Worm (Caenorhabditis elegans): ENCODE measurements around the gene ret-1.

ret-1 gene

ce11 chrV:14876257-14876656 is 29.0 kb upstream of the ret-1 start (continued):
- TF ChIP-seq F33H1.4 (GFP tag; IDR thresholded peaks at IDR 0.05) (peak; percentile 26; the same call in 1 of the 2 replicates), ztf-25 (GFP tag; IDR thresholded peaks at IDR 0.05) (0 out of 2 replicates have a peak, but pooled peaks have one; percentile 62), hmg-1.2 (GFP tag; IDR thresholded peaks at IDR 0.05) (peak; percentile 66), B0261.1 (tag; optimal IDR thresholded peaks at IDR 0.05) (peak; percentile 86), dpff-1 (tag; optimal IDR thresholded peaks at IDR 0.05) (no peak), ztf-28 (GFP tag; IDR thresholded peaks at IDR 0.05) (no peak), him-1 (tag; optimal IDR thresholded peaks at IDR 0.05) (peak; percentile 86), madf-10 (tag; optimal IDR thresholded peaks at IDR 0.05) (peak; percentile 28), F52B5.7 (tag; optimal IDR thresholded peaks at IDR 0.05) (no peak), ztf-18 (tag; optimal IDR thresholded peaks at IDR 0.05) (peak; percentile 18), madf-6 (GFP tag; IDR thresholded peaks at IDR 0.05) (peak; percentile 67), F23B12.7 (tag; optimal IDR thresholded peaks at IDR 0.05; ENCODE audit: insufficient read depth) (peak; percentile 42), snpc-4 (GFP tag; optimal IDR thresholded peaks at IDR 0.05) (peak; percentile 96), snpc-4 (tag; optimal IDR thresholded peaks at IDR 0.05) (peak; percentile 97 to 99 (median 98)), ekl-4 (GFP tag; IDR thresholded peaks at IDR 0.05) (0 out of 2 replicates have a peak, but pooled peaks have one; percentile 48), tbp1 (GFP tag; optimal IDR thresholded peaks at IDR 0.05) (peak; percentile 100)

DNA sequence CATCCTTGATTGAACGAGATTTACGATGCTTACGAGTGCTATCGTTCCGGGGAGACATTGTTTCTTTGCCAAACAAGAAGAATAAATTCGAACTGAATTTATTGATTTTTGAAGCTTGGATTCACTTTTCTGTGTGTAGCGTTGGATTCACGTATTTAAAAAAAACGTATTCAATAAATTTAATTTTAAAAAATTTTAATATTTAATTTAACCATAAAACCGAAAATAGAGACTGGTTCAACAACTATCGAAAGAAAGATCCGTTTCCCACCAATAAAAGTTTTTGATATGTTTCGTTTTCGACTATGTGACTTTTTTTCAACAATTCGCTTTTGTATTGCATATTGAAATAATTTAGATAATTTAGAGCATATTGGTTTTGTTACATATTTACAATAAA is 28.2 kb upstream of the ret-1 start, which contains the start of gene ZC412.5:
Gene ZC412.5, minus strand, starts transcription at position 101 of the 400 bp plus-strand sequence.
- TF ChIP-seq xnd-1 (tag; optimal IDR thresholded peaks at IDR 0.05) (no peak), C17E4.6 (GFP tag; IDR thresholded peaks at IDR 0.05) (no peak), ceh-79 (tag; optimal IDR thresholded peaks at IDR 0.05) (no peak), nhr-80 (tag; optimal IDR thresholded peaks at IDR 0.05) (no peak), lin-35 (GFP tag; optimal IDR thresholded peaks at IDR 0.05) (no peak), mel-28 (tag; optimal IDR thresholded peaks at IDR 0.05; ENCODE audit: borderline replicate concordance) (no peak), ztf-25 (GFP tag; IDR thresholded peaks at IDR 0.05) (no peak), sea-2 (GFP tag; IDR thresholded peaks at IDR 0.05) (no peak), lsl-1 (GFP tag; optimal IDR thresholded peaks at IDR 0.05) (no peak), nfyb-1 (GFP tag; IDR thresholded peaks at IDR 0.05) (no peak), gei-17 (GFP tag; optimal IDR thresholded peaks at IDR 0.05) (no peak), ztf-3 (GFP tag; optimal IDR thresholded peaks at IDR 0.05) (no peak), die-1 (tag; optimal IDR thresholded peaks at IDR 0.05) (no peak), him-1 (tag; optimal IDR thresholded peaks at IDR 0.05) (no peak), ztf-28 (GFP tag; IDR thresholded peaks at IDR 0.05) (no peak)

DNA sequence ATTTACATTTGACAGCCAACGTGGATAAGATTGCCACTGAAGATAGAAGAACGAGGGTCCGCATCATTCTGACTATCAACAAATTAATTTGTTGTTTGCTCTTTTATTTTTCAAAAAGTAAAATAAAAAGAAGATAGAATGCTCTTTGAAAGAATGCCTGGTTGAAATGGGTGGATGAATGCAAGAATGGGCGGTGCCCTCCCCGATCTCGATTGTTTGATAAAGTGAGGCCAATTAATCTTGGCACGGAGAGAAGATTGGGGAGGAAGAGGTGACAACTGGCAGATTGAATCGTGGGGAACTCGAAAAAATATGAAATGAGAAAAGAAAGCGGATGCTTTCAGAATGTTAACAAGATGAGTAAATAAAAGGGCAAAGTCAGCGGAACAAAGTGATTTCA is 24.2 kb upstream of the ret-1 start, which contains the start of gene ZC412.3:
Gene ZC412.3, minus strand, starts transcription at position 183 of the 400 bp plus-strand sequence.
- TF ChIP-seq lag-1 (GFP tag; IDR thresholded peaks at IDR 0.05) (no peak), hmg-1.2 (GFP tag; IDR thresholded peaks at IDR 0.05) (no peak), nfyb-1 (GFP tag; IDR thresholded peaks at IDR 0.05) (no peak), ceh-40 (GFP tag; IDR thresholded peaks at IDR 0.05) (no peak), repo-1 (tag; optimal IDR thresholded peaks at IDR 0.05) (no peak), B0019.2 (GFP tag; conservative IDR thresholded peaks at IDR 0.05) (no peak), madf-6 (GFP tag; IDR thresholded peaks at IDR 0.05) (no peak), gei-17 (GFP tag; optimal IDR thresholded peaks at IDR 0.05) (no peak), pbrm-1 (GFP tag; IDR thresholded peaks at IDR 0.05) (no peak), madf-10 (tag; optimal IDR thresholded peaks at IDR 0.05) (no peak), ztf-6 (GFP tag; IDR thresholded peaks at IDR 0.05) (no peak), bed-2 (GFP tag; IDR thresholded peaks at IDR 0.05) (no peak), somi-1 (GFP tag; optimal IDR thresholded peaks at IDR 0.05) (no peak)

Measured in whole organism, young adult.